Worm (Caenorhabditis elegans) whole organism, L2 larva: ENCODE results near the gene F32D1.11.

Experiments
- alr-1 ChIP-seq: fragments of 150-350 bp; optimal IDR thresholded peaks from 2 replicates; lab custom pipeline; 2014; ENCODE audit warnings: missing biosample characterization, missing genetic modification characterization
- egl-27 ChIP-seq: sonication (generic microtip); optimal IDR thresholded peaks from 3 replicates; lab custom pipeline; 2017; ENCODE audit warnings: missing biosample characterization, missing genetic modification reagents, missing genetic modification characterization
- nhr-11 ChIP-seq: fragments of 150-350 bp; optimal IDR thresholded peaks from 2 replicates; lab custom pipeline; 2014; ENCODE audit warnings: missing biosample characterization, missing genetic modification characterization
- nhr-6 ChIP-seq: fragments of 150-350 bp; optimal IDR thresholded peaks from 2 replicates; lab custom pipeline; 2014; ENCODE audit warnings: missing biosample characterization, missing genetic modification characterization
- ztf-11 ChIP-seq: sonication (generic microtip); optimal IDR thresholded peaks from 2 replicates; lab custom pipeline; 2017; ENCODE audit warnings: missing biosample characterization, missing genetic modification characterization

ce11 chrV:4386173-4386572 is 19.8 kb upstream of the F32D1.11 start, which contains the start of gene F13A2.10:
- TF ChIP-seq alr-1: no peak
- no peak for TF ChIP-seq nhr-6
- no peak for TF ChIP-seq nhr-11 (tag; lab: Kevin White, UChicago)
- TF ChIP-seq ztf-11 (tag; lab: Kevin White, UChicago): no peak
- no peak for TF ChIP-seq egl-27 (tag; lab: Kevin White, UChicago)
